Fruit fly (Drosophila melanogaster) whole organism, embryonic: ENCODE data around the gene IKKbeta.

Experiments used
- Abd-B ChIP-seq: fragments of 200-800 bp; sonication (Bioruptor generic); optimal IDR thresholded peaks from 2 replicates; lab custom pipeline; 2018; ENCODE audit warnings: missing biosample characterization, mild to moderate bottlenecking, missing genetic modification characterization, moderate library complexity
- Aef1 ChIP-seq: fragments of 200-800 bp; sonication (Bioruptor generic); IDR thresholded peaks from 3 replicates; pipeline ENCODE4 v1.3.6; 2022; ENCODE audit warnings: missing biosample characterization, missing genetic modification characterization
- CG10147 ChIP-seq: fragments of 200-800 bp; sonication (Bioruptor generic); optimal IDR thresholded peaks from 2 replicates; lab custom pipeline; 2019; ENCODE audit warnings: missing biosample characterization, mild to moderate bottlenecking, missing genetic modification characterization, moderate library complexity
- CG10565 ChIP-seq: fragments of 200-800 bp; sonication (Bioruptor generic); optimal IDR thresholded peaks from 3 replicates; lab custom pipeline; 2016; ENCODE audit warnings: missing biosample characterization, mild to moderate bottlenecking, missing genetic modification characterization
- CG11398 ChIP-seq: fragments of 200-800 bp; sonication (Bioruptor generic); optimal IDR thresholded peaks from 2 replicates; lab custom pipeline; 2016; ENCODE audit warnings: missing biosample characterization, missing genetic modification characterization
- CG12155 ChIP-seq: fragments of 200-800 bp; sonication (Bioruptor generic); optimal IDR thresholded peaks from 3 replicates; lab custom pipeline; 2016; ENCODE audit warnings: missing biosample characterization, missing genetic modification characterization
- CG12219 ChIP-seq: fragments of 200-800 bp; sonication (Bioruptor generic); optimal IDR thresholded peaks from 3 replicates; lab custom pipeline; 2018; ENCODE audit warnings: missing biosample characterization, mild to moderate bottlenecking, missing genetic modification characterization
- CG13624 ChIP-seq: fragments of 200-800 bp; sonication (Bioruptor generic); optimal IDR thresholded peaks from 2 replicates; lab custom pipeline; 2016; ENCODE audit warnings: missing biosample characterization, missing genetic modification characterization
- CG18599 ChIP-seq: fragments of 200-800 bp; sonication (Bioruptor generic); optimal IDR thresholded peaks from 3 replicates; lab custom pipeline; 2017; ENCODE audit warnings: missing biosample characterization, missing genetic modification characterization, mild to moderate bottlenecking, moderate library complexity, missing genetic modification reagents
- CG18764 ChIP-seq: fragments of 200-800 bp; sonication (Bioruptor generic); optimal IDR thresholded peaks from 3 replicates; lab custom pipeline; 2016; ENCODE audit warnings: missing biosample characterization, missing genetic modification characterization
- CG2129 ChIP-seq: fragments of 200-800 bp; sonication (Bioruptor generic); IDR thresholded peaks from 2 replicates; pipeline ENCODE4 v1.3.6; 2022; ENCODE audit warnings: missing biosample characterization, missing genetic modification characterization; ENCODE audit not compliant: partially characterized antibody
- CG2875 ChIP-seq: fragments of 200-800 bp; sonication (Bioruptor generic); optimal IDR thresholded peaks from 2 replicates; lab custom pipeline; 2017; ENCODE audit warnings: missing biosample characterization, mild to moderate bottlenecking, missing genetic modification characterization, missing genetic modification reagents
- CG32532 ChIP-seq: fragments of 200-800 bp; sonication (Bioruptor generic); IDR thresholded peaks from 2 replicates; pipeline ENCODE4 v1.3.6; 2022; ENCODE audit warnings: missing biosample characterization, missing genetic modification characterization
- CG34422 ChIP-seq: fragments of 200-800 bp; sonication (Bioruptor generic); IDR thresholded peaks from 3 replicates; pipeline ENCODE4 v1.3.6; 2022; ENCODE audit warnings: missing biosample characterization, missing genetic modification characterization
- CG3726 ChIP-seq: fragments of 200-800 bp; sonication (Bioruptor generic); IDR thresholded peaks from 3 replicates; pipeline ENCODE4, ENCODE4 v1.3.6; 2022; ENCODE audit warnings: missing biosample characterization, missing genetic modification characterization
- CG4282 ChIP-seq: fragments of 200-800 bp; sonication (Bioruptor generic); optimal IDR thresholded peaks from 2 replicates; lab custom pipeline; 2016; ENCODE audit warnings: missing biosample characterization, missing genetic modification characterization
- CG4404 ChIP-seq: fragments of 200-800 bp; sonication (Bioruptor generic); IDR thresholded peaks from 2 replicates; pipeline ENCODE4 v1.3.6; 2022; ENCODE audit warnings: missing biosample characterization, missing genetic modification characterization
- CG9727 ChIP-seq: fragments of 200-800 bp; sonication (Bioruptor generic); optimal IDR thresholded peaks from 3 replicates; lab custom pipeline; 2017; ENCODE audit warnings: missing biosample characterization, mild to moderate bottlenecking, missing genetic modification characterization
- CrebB ChIP-seq: fragments of 200-800 bp; sonication (Bioruptor generic); optimal IDR thresholded peaks from 3 replicates; lab custom pipeline; 2018; ENCODE audit warnings: missing biosample characterization, mild to moderate bottlenecking, missing genetic modification characterization
- D19B ChIP-seq: fragments of 200-800 bp; sonication (Bioruptor generic); optimal IDR thresholded peaks from 2 replicates; lab custom pipeline; 2017; ENCODE audit warnings: missing biosample characterization, mild to moderate bottlenecking, missing genetic modification characterization
- Dip3 ChIP-seq: fragments of 200-800 bp; sonication (Bioruptor generic); optimal IDR thresholded peaks from 3 replicates; lab custom pipeline; 2016; ENCODE audit warnings: missing biosample characterization, missing genetic modification characterization
- E2f1 ChIP-seq: fragments of 200-800 bp; sonication (Bioruptor generic); IDR thresholded peaks from 2 replicates; pipeline ENCODE4 v1.3.6; 2022; ENCODE audit warnings: missing biosample characterization, missing genetic modification characterization
- Hey ChIP-seq: fragments of 200-800 bp; sonication (Bioruptor generic); optimal IDR thresholded peaks from 3 replicates; lab custom pipeline; 2018; ENCODE audit warnings: missing biosample characterization, mild to moderate bottlenecking, missing genetic modification characterization
- Hr78 ChIP-seq, 2 experiments: fragments of 200-800 bp in 1 of 2; fragments of >200 bp in 1 of 2; sonication (Bioruptor generic) in 1 of 2; optimal IDR thresholded peaks; 2 replicates each; lab custom pipeline; 2017 to 2019; ENCODE audit warnings: missing biosample characterization in 2 of 2, missing genetic modification characterization in 2 of 2, mild to moderate bottlenecking in 1 of 2, moderate library complexity in 1 of 2
- Mad ChIP-seq: fragments of 200-800 bp; sonication (Bioruptor generic); optimal IDR thresholded peaks from 2 replicates; lab custom pipeline; 2016; ENCODE audit warnings: missing biosample characterization, missing genetic modification characterization
- Meics ChIP-seq: fragments of 200-800 bp; sonication (Bioruptor generic); optimal IDR thresholded peaks from 2 replicates; lab custom pipeline; 2017; ENCODE audit warnings: missing biosample characterization, mild to moderate bottlenecking, missing genetic modification characterization
- Mes4 ChIP-seq: fragments of 200-800 bp; sonication (Bioruptor generic); optimal IDR thresholded peaks from 2 replicates; lab custom pipeline; 2016; ENCODE audit warnings: missing biosample characterization, missing genetic modification characterization
- Six4 ChIP-seq: fragments of 200-800 bp; sonication (Bioruptor generic); optimal IDR thresholded peaks from 2 replicates; lab custom pipeline; 2016; ENCODE audit warnings: missing biosample characterization, missing genetic modification characterization
- ab ChIP-seq: fragments of 200-800 bp; sonication (Bioruptor generic); optimal IDR thresholded peaks from 2 replicates; lab custom pipeline; 2016; ENCODE audit warnings: missing biosample characterization, missing genetic modification characterization
- abd-A ChIP-seq: fragments of 200-800 bp; sonication (Bioruptor generic); optimal IDR thresholded peaks from 3 replicates; lab custom pipeline; 2019; ENCODE audit warnings: missing biosample characterization, mild to moderate bottlenecking, missing genetic modification characterization, moderate library complexity
- bbx ChIP-seq: fragments of 200-800 bp; sonication (Bioruptor generic); IDR thresholded peaks from 2 replicates; pipeline ENCODE4 v1.3.6; 2022; ENCODE audit warnings: missing biosample characterization, missing genetic modification characterization; ENCODE audit not compliant: partially characterized antibody
- bowl ChIP-seq: fragments of 200-800 bp; sonication (Bioruptor generic); IDR thresholded peaks from 2 replicates; pipeline ENCODE4 v1.3.6; 2022; ENCODE audit warnings: missing biosample characterization, missing genetic modification characterization
- bsh ChIP-seq, 2 experiments: fragments of 200-800 bp; sonication (Bioruptor generic); optimal IDR thresholded peaks; 2 replicates each; lab custom pipeline; 2017 to 2018; ENCODE audit warnings: mild to moderate bottlenecking in 2 of 2, missing biosample characterization in 2 of 2, missing genetic modification characterization in 2 of 2, moderate library complexity in 1 of 2
- btn ChIP-seq: fragments of 200-800 bp; sonication (Bioruptor generic); optimal IDR thresholded peaks from 2 replicates; lab custom pipeline; 2016; ENCODE audit warnings: missing biosample characterization, missing genetic modification characterization
- crol ChIP-seq: fragments of 200-800 bp; sonication (Bioruptor generic); IDR thresholded peaks from 2 replicates; pipeline ENCODE4 v1.3.6; 2022; ENCODE audit warnings: missing biosample characterization, missing genetic modification characterization
- dpn ChIP-seq, 2 experiments: fragments of 200-800 bp; sonication (Bioruptor generic); optimal IDR thresholded peaks; 3 replicates each; lab custom pipeline; 2016; ENCODE audit warnings: missing biosample characterization in 2 of 2, missing genetic modification characterization in 2 of 2
- en ChIP-seq: fragments of 200-800 bp; sonication (Bioruptor generic); optimal IDR thresholded peaks from 2 replicates; lab custom pipeline; 2016; ENCODE audit warnings: missing biosample characterization, missing genetic modification characterization
- fd102C ChIP-seq: fragments of 200-800 bp; sonication (Bioruptor generic); optimal IDR thresholded peaks from 2 replicates; lab custom pipeline; 2018; ENCODE audit warnings: missing biosample characterization, mild to moderate bottlenecking, missing genetic modification characterization, moderate library complexity
- grau ChIP-seq: fragments of 200-800 bp; optimal IDR thresholded peaks from 3 replicates; lab custom pipeline; 2019; ENCODE audit warnings: missing biosample characterization, mild to moderate bottlenecking, missing genetic modification characterization, moderate library complexity
- hth ChIP-seq: fragments of >200 bp; optimal IDR thresholded peaks from 2 replicates; lab custom pipeline; 2017; ENCODE audit warnings: inconsistent platforms
- jigr1 ChIP-seq: fragments of 200-800 bp; sonication (Bioruptor generic); IDR thresholded peaks from 3 replicates; pipeline ENCODE4 v1.3.6; 2022; ENCODE audit warnings: missing biosample characterization, missing genetic modification characterization
- lola ChIP-seq, 3 experiments: fragments of >200 bp in 2 of 3; fragments of 200-800 bp in 1 of 3; sonication (Bioruptor generic) in 1 of 3; optimal IDR thresholded peaks; 2 replicates each; lab custom pipeline; 2017 to 2019; ENCODE audit warnings: missing biosample characterization in 3 of 3, missing genetic modification characterization in 3 of 3, mild to moderate bottlenecking in 1 of 3, moderate library complexity in 1 of 3
- otp ChIP-seq: fragments of 200-800 bp; sonication (Bioruptor generic); IDR thresholded peaks from 3 replicates; pipeline ENCODE4, ENCODE4 v1.3.6; 2022; ENCODE audit warnings: missing biosample characterization, missing genetic modification characterization
- sc ChIP-seq, 3 experiments: fragments of >200 bp in 2 of 3; fragments of 200-800 bp in 1 of 3; sonication (Bioruptor generic) in 1 of 3; optimal IDR thresholded peaks; 2 replicates in 2 of 3; 3 replicates in 1 of 3; lab custom pipeline; 2017; ENCODE audit warnings: mild to moderate bottlenecking in 1 of 3, missing biosample characterization in 1 of 3, missing genetic modification characterization in 1 of 3, missing genetic modification reagents in 1 of 3
- seq ChIP-seq: fragments of 200-800 bp; sonication (Bioruptor generic); IDR thresholded peaks from 2 replicates; pipeline ENCODE4 v1.3.6; 2022; ENCODE audit warnings: missing biosample characterization, missing genetic modification characterization
- sima ChIP-seq: fragments of 200-800 bp; sonication (Bioruptor generic); optimal IDR thresholded peaks from 2 replicates; lab custom pipeline; 2016; ENCODE audit warnings: missing biosample characterization, missing genetic modification characterization
- ssp ChIP-seq: fragments of 200-800 bp; sonication (Bioruptor generic); IDR thresholded peaks from 2 replicates; pipeline ENCODE4 v1.3.6; 2022; ENCODE audit warnings: missing biosample characterization, missing genetic modification characterization
- usp ChIP-seq: fragments of >200 bp; optimal IDR thresholded peaks from 2 replicates; lab custom pipeline; 2017; ENCODE audit warnings: missing biosample characterization, missing genetic modification characterization

The IKKbeta gene

dm6 chr3R:16071689-16072580 lies 22.7 kb upstream of the IKKbeta start (continued):
- TF ChIP-seq btn (GFP tag; lab: Kevin White, UChicago) (no peak), Aef1 (GFP tag; lab: Robert Waterston, UW) (no peak), CG18764 (GFP tag; lab: Kevin White, UChicago) (peak; percentile 41), Mes4 (GFP tag; lab: Kevin White, UChicago) (peak; percentile 54), sc (optimal IDR thresholded peaks at IDR 0.05; lab: Kevin White, UChicago) (no peak), sc (GFP tag; optimal IDR thresholded peaks at IDR 0.05; lab: Kevin White, UChicago) (peak; percentile 53), CrebB (no peak), CG12219 (GFP tag; lab: Kevin White, UChicago) (peak; percentile 30), Abd-B (GFP tag; lab: Kevin White, UChicago) (no peak), CG2875 (GFP tag; lab: Kevin White, UChicago) (peak; percentile 52), CG2129 (GFP tag; lab: Robert Waterston, UW) (0 out of 2 replicates have a peak, but pooled peaks have one; percentile 35), Hey (no peak), Six4 (GFP tag; lab: Kevin White, UChicago) (peak; percentile 73), Meics (peak; percentile 30), E2f1 (peak; percentile 82), jigr1 (no peak), seq (GFP tag; lab: Robert Waterston, UW) (peak; percentile 66; the same call in 1 of the 2 replicates), Mad (GFP tag; lab: Kevin White, UChicago) (peak; percentile 18), lola (GFP tag; optimal IDR thresholded peaks at IDR 0.05; lab: Kevin White, UChicago) (peak in 1 of 3 experiments; percentile 72), dpn (GFP tag; optimal IDR thresholded peaks at IDR 0.05; lab: Kevin White, UChicago) (peak; percentile 15 to 77), sima (GFP tag; lab: Kevin White, UChicago) (no peak), fd102C (no peak), usp (no peak), bbx (GFP tag; lab: Robert Waterston, UW) (no peak; the same call in 1 of the 2 replicates), CG10147 (GFP tag; lab: Kevin White, UChicago) (no peak), hth (lab: Kevin White, UChicago) (no peak), crol (no peak), CG13624 (GFP tag; lab: Kevin White, UChicago) (peak; percentile 1), CG10565 (GFP tag; lab: Kevin White, UChicago) (no peak), CG12155 (peak; percentile 55), bowl (GFP tag; lab: Robert Waterston, UW) (no peak), CG9727 (GFP tag; lab: Kevin White, UChicago) (peak; percentile 66), CG4404 (GFP tag; lab: Robert Waterston, UW) (peak; percentile 68), CG32532 (GFP tag; lab: Robert Waterston, UW) (peak; percentile 50; the same call in 1 of the 2 replicates), Dip3 (GFP tag; lab: Kevin White, UChicago) (no peak), D19B (GFP tag; lab: Kevin White, UChicago) (no peak), en (GFP tag; lab: Kevin White, UChicago) (no peak), ssp (GFP tag; lab: Robert Waterston, UW) (peak; percentile 40; the same call in 1 of the 2 replicates), CG18599 (GFP tag; lab: Kevin White, UChicago) (no peak), CG4282 (GFP tag; lab: Kevin White, UChicago) (no peak), ab (GFP tag; lab: Kevin White, UChicago) (no peak), CG34422 (peak; percentile 66; the same call in 1 of the 3 replicates), Hr78 (GFP tag; optimal IDR thresholded peaks at IDR 0.05; lab: Kevin White, UChicago) (peak in 1 of 2 experiments; percentile 72), otp (GFP tag; lab: Robert Waterston, UW) (peak; percentile 85; the same call in 2 of the 3 replicates), abd-A (tag; lab: Kevin White, UChicago) (no peak), grau (peak; percentile 75), CG3726 (0 out of 3 replicates have a peak, but pooled peaks have one; percentile 7), bsh (GFP tag; optimal IDR thresholded peaks at IDR 0.05; lab: Kevin White, UChicago) (peak; percentile 52 to 85), CG11398 (GFP tag; lab: Kevin White, UChicago) (peak; percentile 17)
